Worm (Caenorhabditis elegans): ENCODE measurements around the gene mig-39.

DNA sequence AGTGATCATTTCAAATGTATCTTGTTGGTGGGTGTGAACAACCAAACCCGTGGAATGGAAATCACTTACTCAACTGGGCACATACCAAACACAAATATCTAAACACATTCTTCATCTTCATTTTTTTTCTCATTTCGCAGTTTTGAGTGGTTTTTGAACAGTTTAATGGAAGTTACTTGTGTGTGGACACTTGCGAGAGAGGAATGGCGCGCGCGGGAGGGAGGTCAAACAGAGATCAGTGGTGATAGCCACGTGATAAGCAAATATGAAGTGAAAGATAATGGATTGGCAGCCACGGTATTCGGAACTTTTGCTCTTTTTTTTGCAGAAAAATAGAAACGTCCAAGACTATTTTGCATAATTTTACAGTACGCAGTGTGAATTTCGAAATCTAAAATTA lies 53.8 kb downstream of the mig-39 start:
- no peak for TF ChIP-seq K09A11.1 (tag; optimal IDR thresholded peaks at IDR 0.05; ENCODE audit: insufficient read depth)
- TF ChIP-seq hlh-30 (tag; optimal IDR thresholded peaks at IDR 0.05; ENCODE audit: insufficient read depth): no peak
- no peak for TF ChIP-seq nfya-1 (tag; optimal IDR thresholded peaks at IDR 0.05)
- TF ChIP-seq pros-1 (tag; optimal IDR thresholded peaks at IDR 0.05): no peak
- no peak for TF ChIP-seq ceh-18 (tag; optimal IDR thresholded peaks at IDR 0.05)
- TF ChIP-seq pag-3 (tag; optimal IDR thresholded peaks at IDR 0.05; ENCODE audit: borderline replicate concordance): no peak
- TF ChIP-seq ama-1 (optimal IDR thresholded peaks at IDR 0.05): no peak
- TF ChIP-seq elt-2 (tag; optimal IDR thresholded peaks at IDR 0.05): no peak

Measured in whole organism, late embryonic.